Worm (Caenorhabditis elegans) whole organism, dauer: ENCODE data around the gene T11B7.2.

ENCODE experiments used
- unc-62 ChIP-seq: sonication (generic microtip); optimal IDR thresholded peaks from 2 replicates; lab custom pipeline; 2017; ENCODE audit warnings: missing biosample characterization, missing genetic modification reagents, missing genetic modification characterization

T11B7.2 gene

ce11 chrIV:8850807-8851206, 6.5 kb upstream of the T11B7.2 start:
- no peak for TF ChIP-seq unc-62 (GFP tag; lab: Kevin White, UChicago)

- TF ChIP-seq unc-62 (GFP tag; lab: Kevin White, UChicago): no peak
Measured at ce11 chrIV:8848983-8849382, 4.6 kb upstream of the T11B7.2 start.

- no peak for TF ChIP-seq unc-62 (GFP tag; lab: Kevin White, UChicago)
Measured at ce11 chrIV:8847918-8848317, 3.6 kb upstream of the T11B7.2 start, which contains the start of gene col-118. Gene col-118, plus strand, starts transcription at chrIV:8848218.

- TF ChIP-seq unc-62 (GFP tag; lab: Kevin White, UChicago): no peak
Measured at ce11 chrIV:8845922-8846321, 1.6 kb upstream of the T11B7.2 start.

ce11 chrIV:8840161-8840765, 4.1 kb downstream of the T11B7.2 start, which contains the start of the genes T28C6.11 and T11B7.1:
Gene T28C6.11, minus strand, starts transcription at chrIV:8840261.
Gene T11B7.1, plus strand, starts transcription at chrIV:8840715.
- TF ChIP-seq unc-62 (GFP tag; lab: Kevin White, UChicago): no peak

ce11 chrIV:8830591-8830990, 13.8 kb downstream of the T11B7.2 start, which contains the start of gene T28C6.8:
Gene T28C6.8, minus strand, starts transcription at chrIV:8830727.
- no peak for TF ChIP-seq unc-62 (GFP tag; lab: Kevin White, UChicago)

ce11 chrIV:8827500-8827899, 16.9 kb downstream of the T11B7.2 start, which contains the start of gene T28C6.7:
Gene T28C6.7, plus strand, starts transcription at chrIV:8827800.
- no peak for TF ChIP-seq unc-62 (GFP tag; lab: Kevin White, UChicago)

ce11 chrIV:8826606-8827000, 17.8 kb downstream of the T11B7.2 start:
- no peak for TF ChIP-seq unc-62 (GFP tag; lab: Kevin White, UChicago)

ce11 chrIV:8825997-8826605, 18.3 kb downstream of the T11B7.2 start:
- no peak for TF ChIP-seq unc-62 (GFP tag; lab: Kevin White, UChicago)

- no peak for TF ChIP-seq unc-62 (GFP tag; lab: Kevin White, UChicago)
Measured at ce11 chrIV:8824145-8824833, 20.1 kb downstream of the T11B7.2 start, which contains the start of the genes col-117 and col-3. Gene col-117, minus strand, starts transcription at chrIV:8824195. Gene col-3, plus strand, starts transcription at chrIV:8824783.

- TF ChIP-seq unc-62 (GFP tag; lab: Kevin White, UChicago): no peak
Measured at ce11 chrIV:8822598-8822997, 21.8 kb downstream of the T11B7.2 start.

- no peak for TF ChIP-seq unc-62 (GFP tag; lab: Kevin White, UChicago)
Measured at ce11 chrIV:8821147-8821546, 23.2 kb downstream of the T11B7.2 start, which contains the start of gene T28C6.5. Gene T28C6.5, plus strand, starts transcription at chrIV:8821447.

ce11 chrIV:8820041-8820440, 24.3 kb downstream of the T11B7.2 start, which contains the start of gene T28C6.3:
Gene T28C6.3, plus strand, starts transcription at chrIV:8820341.
- no peak for TF ChIP-seq unc-62 (GFP tag; lab: Kevin White, UChicago)

- TF ChIP-seq unc-62 (GFP tag; lab: Kevin White, UChicago): no peak
Measured at ce11 chrIV:8819471-8819870, 24.9 kb downstream of the T11B7.2 start.

- TF ChIP-seq unc-62 (GFP tag; lab: Kevin White, UChicago): no peak
Measured at ce11 chrIV:8817639-8818038, 26.7 kb downstream of the T11B7.2 start, which contains the start of gene T28C6.10. Gene T28C6.10, plus strand, starts transcription at chrIV:8817939.

ce11 chrIV:8816617-8817016, 27.7 kb downstream of the T11B7.2 start:
- no peak for TF ChIP-seq unc-62 (GFP tag; lab: Kevin White, UChicago)
